Worm (Caenorhabditis elegans) whole organism, L4 larva: Measurements from ENCODE around the gene T13C5.6.

Experiments used
- F10B5.3 ChIP-seq: sonication (generic microtip); optimal IDR thresholded peaks from 2 replicates; lab custom pipeline; 2016; ENCODE audit warnings: mild to moderate bottlenecking, missing genetic modification characterization, missing compliant biosample characterization
- F26F4.8 ChIP-seq: fragments of 200-800 bp; sonication (Bioruptor generic); conservative IDR thresholded peaks from 2 replicates; pipeline ENCODE4 v1.3.6; 2022; ENCODE audit warnings: missing genetic modification characterization, missing compliant biosample characterization
- F44E2.7 ChIP-seq: fragments of 200-800 bp; sonication (Bioruptor generic); IDR thresholded peaks from 2 replicates; pipeline ENCODE4 v2.1.2; 2022; ENCODE audit warnings: missing genetic modification characterization, missing compliant biosample characterization
- R02D3.7 ChIP-seq: fragments of 150-350 bp; sonication (generic microtip); optimal IDR thresholded peaks from 3 replicates; lab custom pipeline; 2014; ENCODE audit warnings: missing biosample characterization, missing genetic modification characterization
- Y5F2A.4 ChIP-seq: fragments of 200-800 bp; sonication (Bioruptor generic); optimal IDR thresholded peaks from 2 replicates; lab custom pipeline; 2018; ENCODE audit warnings: mild to moderate bottlenecking, missing genetic modification characterization, missing compliant biosample characterization
- Y75B8A.6 ChIP-seq: fragments of 200-800 bp; sonication (Bioruptor generic); IDR thresholded peaks from 2 replicates; pipeline ENCODE4 v1.3.6; 2022; ENCODE audit warnings: missing genetic modification reagents, missing genetic modification characterization, missing compliant biosample characterization
- aha-1 ChIP-seq: fragments of 150-350 bp; peaks from one replicate; lab custom pipeline; 2014; ENCODE audit warnings: missing biosample characterization, missing genetic modification characterization
- attf-4 ChIP-seq: sonication (generic microtip); optimal IDR thresholded peaks from 3 replicates; lab custom pipeline; 2017; ENCODE audit warnings: missing biosample characterization, missing genetic modification characterization
- ceh-20 ChIP-seq: fragments of 200-800 bp; sonication (Bioruptor generic); IDR thresholded peaks from 2 replicates; pipeline ENCODE4 v1.3.6; 2022; ENCODE audit warnings: missing genetic modification reagents, missing genetic modification characterization, missing compliant biosample characterization
- ceh-32 ChIP-seq: sonication (generic microtip); optimal IDR thresholded peaks from 2 replicates; lab custom pipeline; 2016; ENCODE audit warnings: mild to moderate bottlenecking, missing genetic modification characterization, missing compliant biosample characterization; ENCODE audit not compliant: poor library complexity
- ceh-62 ChIP-seq: sonication (generic microtip); optimal IDR thresholded peaks from 2 replicates; lab custom pipeline; 2017; ENCODE audit warnings: missing biosample characterization, missing genetic modification characterization
- ctbp-1 ChIP-seq: fragments of 200-800 bp; sonication (Bioruptor generic); IDR thresholded peaks from 2 replicates; pipeline ENCODE4 v1.3.6; 2022; ENCODE audit warnings: missing genetic modification reagents, missing genetic modification characterization, missing compliant biosample characterization
- daf-19 ChIP-seq: fragments of 200-800 bp; sonication (Bioruptor generic); conservative IDR thresholded peaks from 2 replicates; pipeline ENCODE4 v1.3.6; 2022; ENCODE audit warnings: missing genetic modification characterization, missing compliant biosample characterization
- daf-8 ChIP-seq: fragments of 200-800 bp; sonication (Bioruptor generic); IDR thresholded peaks from 2 replicates; pipeline ENCODE4 v1.3.6; 2022; ENCODE audit warnings: missing genetic modification characterization, missing compliant biosample characterization
- dmd-8 ChIP-seq: fragments of 200-800 bp; sonication (Bioruptor generic); IDR thresholded peaks from 2 replicates; pipeline ENCODE4 v1.3.6; 2022; ENCODE audit warnings: missing genetic modification characterization, missing compliant biosample characterization
- dmd-9 ChIP-seq: fragments of 200-800 bp; sonication (Bioruptor generic); IDR thresholded peaks from 2 replicates; pipeline ENCODE4 v1.3.6; 2022; ENCODE audit warnings: missing genetic modification reagents, missing genetic modification characterization, missing compliant biosample characterization
- dpl-1 ChIP-seq: fragments of 150-350 bp; optimal IDR thresholded peaks from 2 replicates; lab custom pipeline; 2014; ENCODE audit warnings: missing biosample characterization, missing genetic modification reagents, missing genetic modification characterization
- dve-1 ChIP-seq: sonication (generic microtip); optimal IDR thresholded peaks from 2 replicates; lab custom pipeline; 2017; ENCODE audit warnings: antibody characterized with exemption, mild to moderate bottlenecking, missing genetic modification characterization, missing compliant biosample characterization; ENCODE audit not compliant: insufficient read depth
- egl-27 ChIP-seq: sonication (generic microtip); optimal IDR thresholded peaks from 3 replicates; lab custom pipeline; 2017; ENCODE audit warnings: missing biosample characterization, missing genetic modification reagents, missing genetic modification characterization
- fos-1 ChIP-seq: fragments of 150-350 bp; optimal IDR thresholded peaks from 2 replicates; lab custom pipeline; 2014; ENCODE audit warnings: missing biosample characterization, missing genetic modification characterization
- hlh-30 ChIP-seq: sonication (generic microtip); optimal IDR thresholded peaks from 2 replicates; lab custom pipeline; 2017; ENCODE audit warnings: antibody characterized with exemption, mild to moderate bottlenecking, missing genetic modification characterization, missing compliant biosample characterization; ENCODE audit not compliant: insufficient read depth
- hmg-1.1 ChIP-seq: fragments of 200-800 bp; sonication (Bioruptor generic); IDR thresholded peaks from 2 replicates; pipeline ENCODE4 v1.3.6; 2022; ENCODE audit warnings: missing genetic modification reagents, missing genetic modification characterization, missing compliant biosample characterization
- jun-1 ChIP-seq: fragments of 150-350 bp; optimal IDR thresholded peaks from 2 replicates; lab custom pipeline; 2014; ENCODE audit warnings: missing biosample characterization, missing genetic modification reagents, missing genetic modification characterization
- lim-7 ChIP-seq: fragments of 200-800 bp; sonication (Bioruptor generic); IDR thresholded peaks from 2 replicates; pipeline ENCODE4 v1.3.6; 2022; ENCODE audit warnings: missing genetic modification characterization, missing compliant biosample characterization
- lin-15B ChIP-seq: fragments of 150-350 bp; sonication (generic microtip); optimal IDR thresholded peaks from 3 replicates; lab custom pipeline; 2014; ENCODE audit warnings: missing biosample characterization, missing genetic modification characterization
- lin-29 ChIP-seq: fragments of 200-800 bp; sonication (Bioruptor generic); IDR thresholded peaks from 2 replicates; pipeline ENCODE4 v1.3.6; 2022; ENCODE audit warnings: missing genetic modification reagents, missing genetic modification characterization, missing compliant biosample characterization
- lin-39 ChIP-seq: fragments of 150-350 bp; optimal IDR thresholded peaks from 2 replicates; lab custom pipeline; 2014; ENCODE audit warnings: missing biosample characterization, missing genetic modification reagents, missing genetic modification characterization
- lir-3 ChIP-seq: sonication (generic microtip); optimal IDR thresholded peaks from 2 replicates; lab custom pipeline; 2016; ENCODE audit warnings: mild to moderate bottlenecking, missing genetic modification characterization, missing compliant biosample characterization
- madf-5 ChIP-seq, 2 experiments: fragments of 200-800 bp; sonication (Bioruptor generic); IDR thresholded peaks; 2 replicates each; pipeline ENCODE4 v1.3.6; 2022; ENCODE audit warnings: missing compliant biosample characterization in 2 of 2, missing genetic modification characterization in 2 of 2
- mdl-1 ChIP-seq, 2 experiments: fragments of 150-350 bp in 1 of 2; sonication (generic microtip) in 1 of 2; optimal IDR thresholded peaks; 2 replicates each; lab custom pipeline; 2014 to 2017; ENCODE audit warnings: missing biosample characterization in 2 of 2, missing genetic modification characterization in 2 of 2
- mep-1 ChIP-seq: fragments of 150-350 bp; sonication (generic microtip); optimal IDR thresholded peaks from 3 replicates; lab custom pipeline; 2014; ENCODE audit warnings: missing biosample characterization, missing genetic modification characterization
- mes-2 ChIP-seq: sonication (generic microtip); optimal IDR thresholded peaks from 2 replicates; lab custom pipeline; 2016; ENCODE audit warnings: missing genotype, mild to moderate bottlenecking, missing genetic modification characterization, missing compliant biosample characterization; ENCODE audit not compliant: poor library complexity, severe bottlenecking
- nhr-102 ChIP-seq: sonication (generic microtip); optimal IDR thresholded peaks from 2 replicates; lab custom pipeline; 2016; ENCODE audit warnings: mild to moderate bottlenecking, missing genetic modification characterization, moderate library complexity, missing compliant biosample characterization
- nhr-28 ChIP-seq: fragments of 150-350 bp; optimal IDR thresholded peaks from 2 replicates; lab custom pipeline; 2014; ENCODE audit warnings: missing biosample characterization, missing genetic modification characterization
- nhr-41 ChIP-seq: fragments of 200-800 bp; sonication (Bioruptor generic); IDR thresholded peaks from 2 replicates; pipeline ENCODE4 v1.3.6; 2022; ENCODE audit warnings: missing genetic modification reagents, missing genetic modification characterization, missing compliant biosample characterization
- nhr-42 ChIP-seq: fragments of 200-800 bp; sonication (Bioruptor generic); IDR thresholded peaks from 2 replicates; pipeline ENCODE4 v1.3.6; 2022; ENCODE audit warnings: missing genetic modification characterization, missing compliant biosample characterization
- nhr-48 ChIP-seq: sonication (generic microtip); optimal IDR thresholded peaks from 2 replicates; lab custom pipeline; 2016; ENCODE audit warnings: mild to moderate bottlenecking, missing genetic modification characterization, missing compliant biosample characterization
- nhr-6 ChIP-seq: fragments of 150-350 bp; optimal IDR thresholded peaks from 2 replicates; lab custom pipeline; 2014; ENCODE audit warnings: missing biosample characterization, missing genetic modification characterization
- nhr-77 ChIP-seq: fragments of 150-350 bp; optimal IDR thresholded peaks from 2 replicates; lab custom pipeline; 2014; ENCODE audit warnings: missing biosample characterization, missing genetic modification characterization
- pha-4 ChIP-seq, 2 experiments: fragments of 150-350 bp in 1 of 2; fragments of 200-800 bp in 1 of 2; sonication (Bioruptor generic) in 1 of 2; IDR thresholded peaks in 1 of 2; optimal IDR thresholded peaks in 1 of 2; 2 replicates each; pipeline versions ENCODE4 v1.3.6 to Lab custom; 2014 to 2022; ENCODE audit warnings: missing genetic modification characterization in 2 of 2, missing genetic modification reagents in 2 of 2, missing biosample characterization in 1 of 2, missing compliant biosample characterization in 1 of 2
- rbr-2 ChIP-seq: sonication (generic microtip); optimal IDR thresholded peaks from 2 replicates; lab custom pipeline; 2016; ENCODE audit warnings: missing genotype, missing genetic modification characterization, missing compliant biosample characterization
- snpc-1.2 ChIP-seq: fragments of 200-800 bp; sonication (Bioruptor generic); IDR thresholded peaks from 2 replicates; pipeline ENCODE4 v1.3.6; 2022; ENCODE audit warnings: missing genetic modification reagents, missing genetic modification characterization, missing compliant biosample characterization
- spr-1 ChIP-seq: sonication (generic microtip); optimal IDR thresholded peaks from 2 replicates; lab custom pipeline; 2016; ENCODE audit warnings: mild to moderate bottlenecking, missing genetic modification characterization, missing compliant biosample characterization
- tag-97 ChIP-seq: fragments of 200-800 bp; sonication (Bioruptor generic); IDR thresholded peaks from 2 replicates; pipeline ENCODE4 v1.3.6; 2022; ENCODE audit warnings: missing genetic modification characterization, missing compliant biosample characterization
- tra-1 ChIP-seq: fragments of 200-800 bp; sonication (Bioruptor generic); IDR thresholded peaks from 2 replicates; pipeline ENCODE4 v1.3.6; 2022; ENCODE audit warnings: missing genetic modification reagents, missing genetic modification characterization, missing compliant biosample characterization
- unc-39 ChIP-seq: sonication (generic microtip); optimal IDR thresholded peaks from 2 replicates; lab custom pipeline; 2017; ENCODE audit warnings: missing biosample characterization, missing genetic modification characterization
- unc-62 ChIP-seq, 3 experiments: fragments of 150-350 bp in 1 of 3; sonication (generic microtip); optimal IDR thresholded peaks in 2 of 3; peaks in 1 of 3; 1 replicate in 1 of 3; 2 replicates in 2 of 3; lab custom pipeline; 2014 to 2017; ENCODE audit warnings: missing biosample characterization in 3 of 3, missing genetic modification characterization in 3 of 3, missing genetic modification reagents in 3 of 3, missing genotype in 1 of 3
- vab-7 ChIP-seq: fragments of 200-800 bp; sonication (Bioruptor generic); IDR thresholded peaks from 2 replicates; pipeline ENCODE4 v1.3.6; 2022; ENCODE audit warnings: missing genetic modification reagents, missing genetic modification characterization, missing compliant biosample characterization
- zag-1 ChIP-seq: fragments of 150-350 bp; optimal IDR thresholded peaks from 2 replicates; lab custom pipeline; 2014; ENCODE audit warnings: missing biosample characterization, missing genetic modification characterization
- zip-2 ChIP-seq: fragments of 150-350 bp; optimal IDR thresholded peaks from 2 replicates; lab custom pipeline; 2014; ENCODE audit warnings: missing biosample characterization, missing genetic modification characterization
- ztf-7 ChIP-seq: fragments of 150-350 bp; optimal IDR thresholded peaks from 2 replicates; lab custom pipeline; 2014; ENCODE audit warnings: missing biosample characterization, missing genetic modification characterization

T13C5.6 gene

ce11 chrX:6250272-6250752 is 42.8 kb upstream of the T13C5.6 start (continued):
- TF ChIP-seq daf-19 (GFP tag; lab: Robert Waterston, UW) (no peak), lim-7 (GFP tag; lab: Robert Waterston, UW) (no peak), unc-62 (GFP tag; optimal IDR thresholded peaks at IDR 0.05 in 1 of 2; lab: Kevin White, UChicago) (no peak), unc-62 (tag; optimal IDR thresholded peaks at IDR 0.05; lab: Kevin White, UChicago) (no peak), daf-8 (GFP tag; lab: Robert Waterston, UW) (no peak), dve-1 (tag; lab: Kevin White, UChicago) (peak; percentile 16), nhr-42 (no peak), aha-1 (tag; lab: Kevin White, UChicago) (peak; percentile 7), jun-1 (no peak), R02D3.7 (tag; lab: Kevin White, UChicago) (no peak), ztf-7 (tag; lab: Kevin White, UChicago) (peak; percentile 81), nhr-77 (tag; lab: Kevin White, UChicago) (no peak), dmd-9 (GFP tag; lab: Robert Waterston, UW) (no peak), Y5F2A.4 (no peak), nhr-41 (GFP tag; lab: Robert Waterston, UW) (peak; percentile 41; the same call in 1 of the 2 replicates), nhr-28 (tag; lab: Kevin White, UChicago) (peak; percentile 72), ceh-20 (GFP tag; lab: Robert Waterston, UW) (0 out of 2 replicates have a peak, but pooled peaks have one; percentile 23), nhr-48 (tag; lab: Kevin White, UChicago) (peak; percentile 65), fos-1 (no peak), mdl-1 (tag; optimal IDR thresholded peaks at IDR 0.05; lab: Kevin White, UChicago) (peak in 1 of 2 experiments; percentile 52), lin-15B (tag; lab: Kevin White, UChicago) (no peak), mes-2 (peak; percentile 32), tra-1 (GFP tag; lab: Robert Waterston, UW) (peak; percentile 71), unc-39 (tag; lab: Kevin White, UChicago) (no peak), F10B5.3 (tag; lab: Kevin White, UChicago) (no peak), egl-27 (no peak), ceh-32 (no peak), dpl-1 (GFP tag; lab: Kevin White, UChicago) (no peak), pha-4 (GFP tag; IDR thresholded peaks at IDR 0.05; lab: Robert Waterston, UW) (no peak), pha-4 (tag; optimal IDR thresholded peaks at IDR 0.05; lab: Kevin White, UChicago) (no peak), rbr-2 (tag; lab: Kevin White, UChicago) (peak; percentile 26), attf-4 (no peak), lir-3 (no peak), vab-7 (GFP tag; lab: Robert Waterston, UW) (no peak), ceh-62 (tag; lab: Kevin White, UChicago) (no peak), ctbp-1 (no peak), hmg-1.1 (0 out of 2 replicates have a peak, but pooled peaks have one; percentile 38), snpc-1.2 (GFP tag; lab: Robert Waterston, UW) (no peak), nhr-102 (tag; lab: Kevin White, UChicago) (no peak), zip-2 (no peak), madf-5 (GFP tag; IDR thresholded peaks at IDR 0.05; lab: Robert Waterston, UW) (no peak), lin-29 (no peak), zag-1 (no peak), tag-97 (no peak), Y75B8A.6 (GFP tag; lab: Robert Waterston, UW) (no peak), lin-39 (tag; lab: Kevin White, UChicago) (no peak), mep-1 (peak; percentile 75), dmd-8 (no peak), F44E2.7 (GFP tag; lab: Robert Waterston, UW) (no peak), spr-1 (tag; lab: Kevin White, UChicago) (no peak), nhr-6 (tag; lab: Kevin White, UChicago) (no peak), F26F4.8 (GFP tag; lab: Robert Waterston, UW) (no peak), hlh-30 (peak; percentile 54)
